Worm (Caenorhabditis elegans): ENCODE results near the gene mlc-1.

The mlc-1 gene

DNA sequence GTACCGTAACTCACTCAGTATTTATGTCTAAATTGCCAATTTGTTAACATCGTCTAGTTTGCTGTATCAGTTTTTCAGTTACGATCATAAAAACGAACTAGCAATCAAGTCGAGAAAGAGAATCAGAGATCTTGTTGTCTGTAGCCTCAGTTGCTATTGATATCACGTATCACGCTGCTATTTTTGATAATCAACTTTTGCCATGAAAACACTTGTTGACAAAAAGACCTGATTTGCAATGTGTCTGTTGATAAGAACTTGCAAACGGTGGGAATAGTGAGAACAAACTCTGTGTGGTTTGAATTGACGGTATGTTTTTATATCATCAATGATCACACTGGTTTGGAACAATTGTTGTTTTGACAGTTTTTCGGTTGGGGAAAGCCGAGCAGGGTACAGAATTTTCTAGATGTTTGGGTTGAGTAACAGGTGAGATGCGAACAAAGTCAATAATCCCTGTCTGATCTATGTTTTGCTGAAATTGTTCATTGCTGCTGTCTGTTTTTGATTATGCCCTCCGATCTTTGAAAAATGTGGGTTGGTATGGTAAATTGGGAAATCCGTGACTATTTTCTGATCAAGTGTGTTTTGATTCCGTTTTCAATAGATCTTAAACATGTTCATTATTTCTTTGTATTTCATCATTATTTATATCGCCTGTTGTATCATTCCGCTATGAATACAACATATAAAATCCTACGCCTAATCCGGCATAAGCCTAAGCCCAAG lies 50.2 kb downstream of the mlc-1 start (continued):
- no peak for TF ChIP-seq aly-2 (tag; optimal IDR thresholded peaks at IDR 0.05)
- TF ChIP-seq attf-4 (tag; optimal IDR thresholded peaks at IDR 0.05): no peak
- TF ChIP-seq Y5F2A.4 (GFP tag; optimal IDR thresholded peaks at IDR 0.05): no peak
- TF ChIP-seq F49E8.2 (tag; optimal IDR thresholded peaks at IDR 0.05; ENCODE audit: borderline replicate concordance): no peak
- TF ChIP-seq Y75B8A.6 (GFP tag; IDR thresholded peaks at IDR 0.05): no peak
- no peak for TF ChIP-seq mxl-3 (GFP tag; optimal IDR thresholded peaks at IDR 0.05)
- TF ChIP-seq saeg-2 (GFP tag; IDR thresholded peaks at IDR 0.05): no peak
- 0 out of 2 replicates have a peak, but pooled peaks have one; percentile 38 for TF ChIP-seq php-3 (GFP tag; IDR thresholded peaks at IDR 0.05)
- TF ChIP-seq unc-130 (GFP tag; optimal IDR thresholded peaks at IDR 0.05): no peak
- no peak for TF ChIP-seq unc-39 (tag; optimal IDR thresholded peaks at IDR 0.05)
- peak in 1 of 2 experiments; percentile 61 for TF ChIP-seq mdl-1 (tag; optimal IDR thresholded peaks at IDR 0.05)
- no peak for TF ChIP-seq mes-2 (tag; optimal IDR thresholded peaks at IDR 0.05; ENCODE audit: poor library complexity, severe bottlenecking)
- TF ChIP-seq pha-4 (GFP tag; IDR thresholded peaks at IDR 0.05): no peak
- TF ChIP-seq pha-4 (tag; optimal IDR thresholded peaks at IDR 0.05): no peak
- no peak for TF ChIP-seq T20F7.1 (GFP tag; optimal IDR thresholded peaks at IDR 0.05)
- no peak for TF ChIP-seq lin-13 (GFP tag; optimal IDR thresholded peaks at IDR 0.05)
- TF ChIP-seq T26A8.4 (GFP tag; IDR thresholded peaks at IDR 0.05): no peak
- TF ChIP-seq spr-1 (tag; optimal IDR thresholded peaks at IDR 0.05): no peak
- TF ChIP-seq Y105C5A.15 (GFP tag; IDR thresholded peaks at IDR 0.05): no peak
- TF ChIP-seq ctbp-1 (GFP tag; IDR thresholded peaks at IDR 0.05): no peak
- no peak for TF ChIP-seq nhr-10 (tag; optimal IDR thresholded peaks at IDR 0.05)
- TF ChIP-seq egl-43 (GFP tag; IDR thresholded peaks at IDR 0.05): no peak
- no peak for TF ChIP-seq nhr-11 (tag; optimal IDR thresholded peaks at IDR 0.05)
- 0 out of 2 replicates have a peak, but pooled peaks have one; percentile 8 for TF ChIP-seq hmg-1.1 (GFP tag; IDR thresholded peaks at IDR 0.05)
- TF ChIP-seq daf-19 (GFP tag; conservative IDR thresholded peaks at IDR 0.05): no peak
- TF ChIP-seq aha-1 (tag): peak; percentile 95
- no peak for TF ChIP-seq nhr-42 (GFP tag; IDR thresholded peaks at IDR 0.05)
- no peak for TF ChIP-seq zfp-3 (GFP tag; conservative IDR thresholded peaks at IDR 0.05)
- no peak for TF ChIP-seq jun-1 (tag; optimal IDR thresholded peaks at IDR 0.05)
- TF ChIP-seq R02D3.7 (tag; optimal IDR thresholded peaks at IDR 0.05): no peak
- no peak for TF ChIP-seq egl-27 (tag; optimal IDR thresholded peaks at IDR 0.05)
- TF ChIP-seq nhr-237 (tag; optimal IDR thresholded peaks at IDR 0.05): no peak
- TF ChIP-seq dmd-8 (GFP tag; IDR thresholded peaks at IDR 0.05): no peak
- TF ChIP-seq vab-7 (GFP tag; IDR thresholded peaks at IDR 0.05): no peak
- TF ChIP-seq lim-7 (GFP tag; IDR thresholded peaks at IDR 0.05): no peak
- TF ChIP-seq lin-38 (GFP tag; IDR thresholded peaks at IDR 0.05): no peak
- TF ChIP-seq ceh-82 (tag; optimal IDR thresholded peaks at IDR 0.05): no peak
- TF ChIP-seq Y48G9A.11 (GFP tag; IDR thresholded peaks at IDR 0.05): no peak
- TF ChIP-seq ama-1 (optimal IDR thresholded peaks at IDR 0.05): no peak
- TF ChIP-seq dmd-6 (GFP tag; IDR thresholded peaks at IDR 0.05): peak; percentile 72
- TF ChIP-seq D1046.2 (GFP tag; IDR thresholded peaks at IDR 0.05): no peak
- TF ChIP-seq nhr-41 (GFP tag; IDR thresholded peaks at IDR 0.05): no peak
- TF ChIP-seq ceh-20 (GFP tag; IDR thresholded peaks at IDR 0.05): no peak
- TF ChIP-seq F10B5.3 (tag; optimal IDR thresholded peaks at IDR 0.05): no peak
- no peak for TF ChIP-seq set-16 (GFP tag; IDR thresholded peaks at IDR 0.05)
- peak; percentile 75 for TF ChIP-seq hlh-11 (tag; optimal IDR thresholded peaks at IDR 0.05)
- no peak for TF ChIP-seq snpc-4 (tag; optimal IDR thresholded peaks at IDR 0.05)
- TF ChIP-seq F37D6.2 (tag; optimal IDR thresholded peaks at IDR 0.05): no peak
- TF ChIP-seq ZK337.2 (GFP tag; IDR thresholded peaks at IDR 0.05): no peak
- TF ChIP-seq spr-3 (GFP tag; optimal IDR thresholded peaks at IDR 0.05): no peak
- TF ChIP-seq dve-1 (tag; optimal IDR thresholded peaks at IDR 0.05; ENCODE audit: insufficient read depth): peak; percentile 80

Measured in whole organism, L4 larva.